Worm (Caenorhabditis elegans): Measurements from ENCODE around the gene F41F3.8.

The F41F3.8 gene

ce11 chrV:4698675-4699074, 50.0 kb downstream of the F41F3.8 start:
- TF ChIP-seq lin-11 (tag; optimal IDR thresholded peaks at IDR 0.05) (no peak), nhr-11 (tag; optimal IDR thresholded peaks at IDR 0.05) (no peak), pha-2 (tag; optimal IDR thresholded peaks at IDR 0.05) (no peak), fkh-10 (GFP tag; optimal IDR thresholded peaks at IDR 0.05) (no peak), ceh-34 (tag; optimal IDR thresholded peaks at IDR 0.05) (no peak), ceh-30 (tag; optimal IDR thresholded peaks at IDR 0.05) (no peak), fkh-6 (tag; optimal IDR thresholded peaks at IDR 0.05) (no peak), ceh-9 (tag; optimal IDR thresholded peaks at IDR 0.05) (no peak), hlh-13 (GFP tag; optimal IDR thresholded peaks at IDR 0.05) (no peak), tbx-2 (tag; optimal IDR thresholded peaks at IDR 0.05) (no peak), ref-2 (tag; optimal IDR thresholded peaks at IDR 0.05) (no peak), Y22D7AL.16 (tag; optimal IDR thresholded peaks at IDR 0.05) (no peak), ceh-31 (tag; optimal IDR thresholded peaks at IDR 0.05) (no peak), sox-2 (GFP tag; IDR thresholded peaks at IDR 0.05) (no peak)

- TF ChIP-seq pros-1 (tag; optimal IDR thresholded peaks at IDR 0.05) (no peak), syd-9 (tag; optimal IDR thresholded peaks at IDR 0.05) (no peak)
Observed at ce11 chrV:4700189-4700588, 51.6 kb downstream of the F41F3.8 start, which contains the start of gene ZC266.1. Gene ZC266.1, minus strand, starts transcription at chrV:4700289.

Measured in whole organism, late embryonic.